Fruit fly (Drosophila melanogaster) whole organism, embryonic: ENCODE results near the gene CG17717.

Experiments used
- ATbp ChIP-seq: fragments of 200-800 bp; sonication (Bioruptor generic); optimal IDR thresholded peaks from 2 replicates; lab custom pipeline; 2017; ENCODE audit warnings: missing biosample characterization, mild to moderate bottlenecking, missing genetic modification characterization, missing genetic modification reagents
- Abd-B ChIP-seq: fragments of 200-800 bp; sonication (Bioruptor generic); optimal IDR thresholded peaks from 2 replicates; lab custom pipeline; 2018; ENCODE audit warnings: missing biosample characterization, mild to moderate bottlenecking, missing genetic modification characterization, moderate library complexity
- Ada2b ChIP-seq: fragments of 200-800 bp; sonication (Bioruptor generic); IDR thresholded peaks from 2 replicates; pipeline ENCODE4 v1.3.6; 2022; ENCODE audit warnings: missing biosample characterization, missing genetic modification characterization
- Bteb2 ChIP-seq: fragments of 200-800 bp; sonication (Bioruptor generic); optimal IDR thresholded peaks from 2 replicates; lab custom pipeline; 2016; ENCODE audit warnings: missing biosample characterization, missing genetic modification characterization
- CG10321 ChIP-seq: fragments of 200-800 bp; sonication (Bioruptor generic); IDR thresholded peaks from 2 replicates; pipeline ENCODE4 v1.3.6; 2022; ENCODE audit warnings: missing biosample characterization, missing genetic modification characterization
- CG12071 ChIP-seq: fragments of 200-800 bp; sonication (Bioruptor generic); optimal IDR thresholded peaks from 3 replicates; lab custom pipeline; 2018; ENCODE audit warnings: missing biosample characterization, mild to moderate bottlenecking, missing genetic modification characterization
- CG12391 ChIP-seq: fragments of 200-800 bp; sonication (Bioruptor generic); optimal IDR thresholded peaks from 3 replicates; lab custom pipeline; 2018; ENCODE audit warnings: missing biosample characterization, mild to moderate bottlenecking, missing genetic modification characterization, moderate library complexity
- CG12659 ChIP-seq: fragments of 200-800 bp; sonication (Bioruptor generic); optimal IDR thresholded peaks from 3 replicates; lab custom pipeline; 2017; ENCODE audit warnings: mild to moderate bottlenecking, missing biosample characterization, missing genetic modification reagents, missing genetic modification characterization
- CG14014 ChIP-seq: fragments of 200-800 bp; sonication (Bioruptor generic); IDR thresholded peaks from 2 replicates; pipeline ENCODE4 v1.3.6; 2022; ENCODE audit warnings: missing biosample characterization, missing genetic modification characterization
- CG14441 ChIP-seq: fragments of 200-800 bp; sonication (Bioruptor generic); IDR thresholded peaks from 2 replicates; pipeline ENCODE4 v1.3.6; 2022; ENCODE audit warnings: missing biosample characterization, missing genetic modification characterization
- CG15011 ChIP-seq: fragments of 200-800 bp; sonication (Bioruptor generic); optimal IDR thresholded peaks from 3 replicates; lab custom pipeline; 2018; ENCODE audit warnings: missing biosample characterization, mild to moderate bottlenecking, missing genetic modification characterization
- CG15479 ChIP-seq: fragments of 200-800 bp; sonication (Bioruptor generic); optimal IDR thresholded peaks from 3 replicates; lab custom pipeline; 2019; ENCODE audit warnings: missing biosample characterization, mild to moderate bottlenecking, missing genetic modification characterization, moderate library complexity
- CG15696 ChIP-seq: fragments of 200-800 bp; sonication (Bioruptor generic); optimal IDR thresholded peaks from 2 replicates; lab custom pipeline; 2019; ENCODE audit warnings: missing biosample characterization, mild to moderate bottlenecking, missing genetic modification characterization, moderate library complexity
- CG17359 ChIP-seq: fragments of 200-800 bp; sonication (Bioruptor generic); optimal IDR thresholded peaks from 3 replicates; lab custom pipeline; 2018; ENCODE audit warnings: missing biosample characterization, mild to moderate bottlenecking, missing genetic modification characterization, moderate library complexity
- CG18476 ChIP-seq: fragments of 200-800 bp; sonication (Bioruptor generic); optimal IDR thresholded peaks from 2 replicates; lab custom pipeline; 2016; ENCODE audit warnings: missing biosample characterization, mild to moderate bottlenecking, missing genetic modification characterization
- CG30431 ChIP-seq: fragments of 200-800 bp; sonication (Bioruptor generic); optimal IDR thresholded peaks from 2 replicates; lab custom pipeline; 2017; ENCODE audit warnings: missing biosample characterization, missing genetic modification characterization
- CG3065 ChIP-seq: fragments of 200-800 bp; sonication (Bioruptor generic); optimal IDR thresholded peaks from 2 replicates; lab custom pipeline; 2016; ENCODE audit warnings: missing biosample characterization, missing genetic modification characterization
- CG32772 ChIP-seq: fragments of 200-800 bp; sonication (Bioruptor generic); IDR thresholded peaks from 2 replicates; pipeline ENCODE4 v1.3.6; 2022; ENCODE audit warnings: missing biosample characterization, missing genetic modification characterization
- CG4854 ChIP-seq: fragments of 200-800 bp; sonication (Bioruptor generic); optimal IDR thresholded peaks from 2 replicates; lab custom pipeline; 2016; ENCODE audit warnings: missing biosample characterization, missing genetic modification characterization, inconsistent platforms
- CG7372 ChIP-seq: fragments of 200-800 bp; sonication (Bioruptor generic); IDR thresholded peaks from 2 replicates; pipeline ENCODE4 v1.3.6; 2022; ENCODE audit warnings: missing biosample characterization, missing genetic modification characterization
- CG7556 ChIP-seq: fragments of 200-800 bp; sonication (Bioruptor generic); optimal IDR thresholded peaks from 2 replicates; lab custom pipeline; 2017; ENCODE audit warnings: missing biosample characterization, mild to moderate bottlenecking, missing genetic modification characterization
- CG8359 ChIP-seq: fragments of 200-800 bp; sonication (Bioruptor generic); optimal IDR thresholded peaks from 2 replicates; lab custom pipeline; 2017; ENCODE audit warnings: missing biosample characterization, mild to moderate bottlenecking, missing genetic modification characterization, borderline replicate concordance
- CG8388 ChIP-seq: fragments of 200-800 bp; sonication (Bioruptor generic); optimal IDR thresholded peaks from 2 replicates; lab custom pipeline; 2019; ENCODE audit warnings: missing biosample characterization, mild to moderate bottlenecking, missing genetic modification characterization, moderate library complexity
- CTCF ChIP-seq: fragments of 200-800 bp; sonication (Bioruptor generic); optimal IDR thresholded peaks from 2 replicates; lab custom pipeline; 2017; ENCODE audit warnings: missing biosample characterization, mild to moderate bottlenecking, missing genetic modification characterization, moderate library complexity
- Hey ChIP-seq: fragments of 200-800 bp; sonication (Bioruptor generic); optimal IDR thresholded peaks from 3 replicates; lab custom pipeline; 2018; ENCODE audit warnings: missing biosample characterization, mild to moderate bottlenecking, missing genetic modification characterization
- HmgZ ChIP-seq: fragments of 200-800 bp; sonication (Bioruptor generic); optimal IDR thresholded peaks from 2 replicates; lab custom pipeline; 2018; ENCODE audit warnings: missing biosample characterization, mild to moderate bottlenecking, missing genetic modification characterization
- Hr39 ChIP-seq: fragments of >200 bp; optimal IDR thresholded peaks from 2 replicates; lab custom pipeline; 2017
- MBD-R2 ChIP-seq: fragments of 200-800 bp; sonication (Bioruptor generic); IDR thresholded peaks from 2 replicates; pipeline ENCODE4 v1.3.6; 2022; ENCODE audit warnings: missing biosample characterization, missing genetic modification characterization
- MTF-1 ChIP-seq: fragments of 200-800 bp; sonication (Bioruptor generic); optimal IDR thresholded peaks from 2 replicates; lab custom pipeline; 2018; ENCODE audit warnings: missing biosample characterization, mild to moderate bottlenecking, missing genetic modification characterization, borderline replicate concordance
- Myb ChIP-seq: fragments of 200-800 bp; sonication (Bioruptor generic); optimal IDR thresholded peaks from 2 replicates; lab custom pipeline; 2016; ENCODE audit warnings: missing biosample characterization, missing genetic modification characterization
- NFAT ChIP-seq: fragments of 200-800 bp; sonication (Bioruptor generic); IDR thresholded peaks from 2 replicates; pipeline ENCODE4 v1.3.6; 2022; ENCODE audit warnings: missing biosample characterization, missing genetic modification characterization
- Ssrp ChIP-seq: fragments of 200-800 bp; sonication (Bioruptor generic); optimal IDR thresholded peaks from 2 replicates; lab custom pipeline; 2018; ENCODE audit warnings: missing biosample characterization, mild to moderate bottlenecking, missing genetic modification characterization, moderate library complexity
- Taf1 ChIP-seq: fragments of 200-800 bp; sonication (Bioruptor generic); IDR thresholded peaks from 2 replicates; pipeline ENCODE4 v1.3.6; 2022; ENCODE audit warnings: missing biosample characterization, missing genetic modification characterization
- Trl ChIP-seq, 3 experiments: fragments of >200 bp in 2 of 3; fragments of 200-800 bp in 1 of 3; sonication (Bioruptor generic) in 1 of 3; optimal IDR thresholded peaks; 2 replicates in 1 of 3; 3 replicates in 2 of 3; lab custom pipeline; 2016 to 2017; ENCODE audit warnings: missing biosample characterization in 1 of 3, missing genetic modification characterization in 1 of 3
- Vsx1 ChIP-seq: fragments of 200-800 bp; sonication (Bioruptor generic); optimal IDR thresholded peaks from 2 replicates; lab custom pipeline; 2017; ENCODE audit warnings: missing biosample characterization, mild to moderate bottlenecking, missing genetic modification characterization, missing genetic modification reagents
- Xrp1 ChIP-seq: fragments of 200-800 bp; sonication (Bioruptor generic); IDR thresholded peaks from 2 replicates; pipeline ENCODE4 v1.3.6; 2022; ENCODE audit warnings: missing biosample characterization, missing genetic modification characterization
- bab2 ChIP-seq: fragments of 200-800 bp; sonication (Bioruptor generic); optimal IDR thresholded peaks from 2 replicates; lab custom pipeline; 2016; ENCODE audit warnings: missing biosample characterization, missing genetic modification characterization
- bcd ChIP-seq: fragments of 200-800 bp; sonication (Bioruptor generic); optimal IDR thresholded peaks from 2 replicates; lab custom pipeline; 2017; ENCODE audit warnings: missing biosample characterization, mild to moderate bottlenecking, missing genetic modification characterization
- chif ChIP-seq, 2 experiments: fragments of 200-800 bp; sonication (Bioruptor generic); optimal IDR thresholded peaks; 3 replicates each; lab custom pipeline; 2016; ENCODE audit warnings: missing biosample characterization in 2 of 2, missing genetic modification characterization in 2 of 2
- crc ChIP-seq: fragments of 200-800 bp; sonication (Bioruptor generic); optimal IDR thresholded peaks from 2 replicates; lab custom pipeline; 2016; ENCODE audit warnings: missing biosample characterization, missing genetic modification characterization
- dpn ChIP-seq, 2 experiments: fragments of 200-800 bp; sonication (Bioruptor generic); optimal IDR thresholded peaks; 3 replicates each; lab custom pipeline; 2016; ENCODE audit warnings: missing biosample characterization in 2 of 2, missing genetic modification characterization in 2 of 2
- inv ChIP-seq: fragments of 200-800 bp; sonication (Bioruptor generic); IDR thresholded peaks from 2 replicates; pipeline ENCODE4 v1.3.6; 2022; ENCODE audit warnings: missing biosample characterization, missing genetic modification characterization; ENCODE audit not compliant: partially characterized antibody
- lov ChIP-seq, 2 experiments: fragments of 200-800 bp in 1 of 2; fragments of >200 bp in 1 of 2; sonication (Bioruptor generic) in 1 of 2; IDR thresholded peaks in 1 of 2; optimal IDR thresholded peaks in 1 of 2; 2 replicates in 1 of 2; 3 replicates in 1 of 2; pipeline versions ENCODE4 v1.3.6 to Lab custom; 2017 to 2022; ENCODE audit warnings: missing biosample characterization in 1 of 2, missing genetic modification characterization in 1 of 2
- phol ChIP-seq: fragments of 200-800 bp; sonication (Bioruptor generic); optimal IDR thresholded peaks from 3 replicates; lab custom pipeline; 2018; ENCODE audit warnings: missing biosample characterization, mild to moderate bottlenecking, missing genetic modification characterization, moderate library complexity
- prd ChIP-seq, 3 experiments: fragments of >200 bp in 2 of 3; fragments of 200-800 bp in 1 of 3; sonication (Bioruptor generic) in 1 of 3; optimal IDR thresholded peaks in 2 of 3; IDR thresholded peaks in 1 of 3; 2 replicates in 2 of 3; 3 replicates in 1 of 3; pipeline versions ENCODE4 v1.3.6 to Lab custom; 2017 to 2022; ENCODE audit warnings: missing biosample characterization in 1 of 3, missing genetic modification characterization in 1 of 3
- ro ChIP-seq: fragments of 200-800 bp; sonication (Bioruptor generic); IDR thresholded peaks from 2 replicates; pipeline ENCODE4 v1.3.6; 2022; ENCODE audit warnings: missing biosample characterization, missing genetic modification characterization
- slbo ChIP-seq: fragments of 200-800 bp; sonication (Bioruptor generic); IDR thresholded peaks from 2 replicates; pipeline ENCODE4 v1.3.6; 2022; ENCODE audit warnings: missing biosample characterization, missing genetic modification characterization
- tap ChIP-seq: fragments of 200-800 bp; optimal IDR thresholded peaks from 3 replicates; lab custom pipeline; 2019; ENCODE audit warnings: missing biosample characterization, mild to moderate bottlenecking, missing genetic modification characterization, moderate library complexity
- unpg ChIP-seq: fragments of 200-800 bp; sonication (Bioruptor generic); optimal IDR thresholded peaks from 3 replicates; lab custom pipeline; 2018; ENCODE audit warnings: missing biosample characterization, mild to moderate bottlenecking, missing genetic modification characterization, moderate library complexity

The CG17717 gene

dm6 chrX:6621566-6622006, 32.5 kb downstream of the CG17717 start (continued):
- peak; percentile 38 for TF ChIP-seq Ssrp (tag; lab: Kevin White, UChicago)
- TF ChIP-seq Vsx1 (GFP tag; lab: Kevin White, UChicago), result peak; percentile 2
- TF ChIP-seq CG15011 (GFP tag; lab: Kevin White, UChicago), result no peak
- TF ChIP-seq CG10321 (GFP tag; lab: Robert Waterston, UW), result no peak
- no peak for TF ChIP-seq Hey (tag; lab: Kevin White, UChicago)
- TF ChIP-seq CG12391 (tag; lab: Kevin White, UChicago), result peak; percentile 43
- peak; percentile 42 for TF ChIP-seq unpg (GFP tag; lab: Kevin White, UChicago)
- no peak for TF ChIP-seq lov (optimal IDR thresholded peaks at IDR 0.05; lab: Kevin White, UChicago)
- TF ChIP-seq lov (GFP tag; IDR thresholded peaks at IDR 0.05; lab: Robert Waterston, UW), result no peak
- TF ChIP-seq tap (tag; lab: Kevin White, UChicago), result peak; percentile 4
- TF ChIP-seq CG3065 (GFP tag; lab: Kevin White, UChicago), result no peak
- TF ChIP-seq CG14014 (GFP tag; lab: Robert Waterston, UW), result peak; percentile 62
- TF ChIP-seq CG30431 (GFP tag; lab: Kevin White, UChicago), result no peak
- no peak for TF ChIP-seq CG15479 (GFP tag; lab: Kevin White, UChicago)
- no peak for TF ChIP-seq CTCF (GFP tag; lab: Kevin White, UChicago)
- peak; percentile 45 for TF ChIP-seq CG32772 (GFP tag; lab: Robert Waterston, UW)
- no peak for TF ChIP-seq CG12071 (GFP tag; lab: Kevin White, UChicago)
- no peak for TF ChIP-seq MTF-1 (GFP tag; lab: Kevin White, UChicago)
- TF ChIP-seq CG14441 (GFP tag; lab: Robert Waterston, UW), result peak; percentile 38; the same call in 1 of the 2 replicates
- TF ChIP-seq bcd, result peak; percentile 36
- TF ChIP-seq CG8359 (GFP tag; lab: Kevin White, UChicago), result no peak
- TF ChIP-seq inv (GFP tag; lab: Robert Waterston, UW), result no peak
- no peak for TF ChIP-seq Myb (GFP tag; lab: Kevin White, UChicago)
- TF ChIP-seq ro, result no peak
- peak; percentile 27 for TF ChIP-seq HmgZ (tag; lab: Kevin White, UChicago)
- peak; percentile 37 to 43 for TF ChIP-seq dpn (GFP tag; optimal IDR thresholded peaks at IDR 0.05; lab: Kevin White, UChicago)
- no peak for TF ChIP-seq prd (optimal IDR thresholded peaks at IDR 0.05; lab: Kevin White, UChicago)
- TF ChIP-seq prd (GFP tag; IDR thresholded peaks at IDR 0.05; lab: Robert Waterston, UW), result peak; percentile 75
- peak; percentile 23 for TF ChIP-seq CG18476 (GFP tag; lab: Kevin White, UChicago)
- peak; percentile 31 for TF ChIP-seq CG12659
- peak; percentile 11 for TF ChIP-seq bab2 (GFP tag; lab: Kevin White, UChicago)
- TF ChIP-seq MBD-R2 (GFP tag; lab: Robert Waterston, UW), result peak; percentile 32; the same call in 1 of the 2 replicates
- TF ChIP-seq ATbp (GFP tag; lab: Kevin White, UChicago), result peak; percentile 31
- TF ChIP-seq CG15696 (tag; lab: Kevin White, UChicago), result peak; percentile 21
- TF ChIP-seq CG7372, result no peak; the same call in 1 of the 2 replicates
- TF ChIP-seq Taf1 (GFP tag; lab: Robert Waterston, UW), result 0 out of 2 replicates have a peak, but pooled peaks have one; percentile 27
- TF ChIP-seq Trl (optimal IDR thresholded peaks at IDR 0.05; lab: Kevin White, UChicago), result no peak
- TF ChIP-seq Trl (GFP tag; optimal IDR thresholded peaks at IDR 0.05; lab: Kevin White, UChicago), result peak; percentile 17
- TF ChIP-seq phol (tag; lab: Kevin White, UChicago), result peak; percentile 47
- peak; percentile 15 for TF ChIP-seq CG4854 (GFP tag; lab: Kevin White, UChicago)
- peak; percentile 27 for TF ChIP-seq CG7556
- TF ChIP-seq CG8388, result peak; percentile 21
- TF ChIP-seq Ada2b, result peak; percentile 52
- peak in 1 of 2 experiments; percentile 43 for TF ChIP-seq chif (GFP tag; optimal IDR thresholded peaks at IDR 0.05; lab: Kevin White, UChicago)
- no peak for TF ChIP-seq crc
- no peak for TF ChIP-seq Hr39 (lab: Kevin White, UChicago)
- peak; percentile 68 for TF ChIP-seq slbo (GFP tag; lab: Robert Waterston, UW)
- peak; percentile 43 for TF ChIP-seq CG17359 (tag; lab: Kevin White, UChicago)
- TF ChIP-seq NFAT, result peak; percentile 47
- peak; percentile 13 for TF ChIP-seq Abd-B (GFP tag; lab: Kevin White, UChicago)
- TF ChIP-seq Xrp1 (GFP tag; lab: Robert Waterston, UW), result peak; percentile 76
- no peak for TF ChIP-seq Bteb2 (GFP tag; lab: Kevin White, UChicago)
